Fruit fly (Drosophila melanogaster) whole organism, embryonic: ENCODE data around the gene CG13029.

ENCODE experiments used
- Blimp-1 ChIP-seq: fragments of 200-800 bp; sonication (Bioruptor generic); optimal IDR thresholded peaks from 3 replicates; lab custom pipeline; 2018; ENCODE audit warnings: missing biosample characterization, missing genetic modification characterization, mild to moderate bottlenecking, moderate library complexity, missing genetic modification reagents
- C15 ChIP-seq: fragments of 200-800 bp; sonication (Bioruptor generic); IDR thresholded peaks from 3 replicates; pipeline ENCODE4 v1.3.6; 2022; ENCODE audit warnings: missing biosample characterization, missing genetic modification characterization
- CG10147 ChIP-seq: fragments of 200-800 bp; sonication (Bioruptor generic); optimal IDR thresholded peaks from 2 replicates; lab custom pipeline; 2019; ENCODE audit warnings: missing biosample characterization, mild to moderate bottlenecking, missing genetic modification characterization, moderate library complexity
- CG10274 ChIP-seq: fragments of 200-800 bp; sonication (Bioruptor generic); optimal IDR thresholded peaks from 3 replicates; lab custom pipeline; 2017; ENCODE audit warnings: missing biosample characterization, mild to moderate bottlenecking, missing genetic modification characterization
- CG10979 ChIP-seq: fragments of 200-800 bp; sonication (Bioruptor generic); optimal IDR thresholded peaks from 2 replicates; lab custom pipeline; 2018; ENCODE audit warnings: missing biosample characterization, mild to moderate bottlenecking, missing genetic modification characterization, moderate library complexity
- CG12071 ChIP-seq: fragments of 200-800 bp; sonication (Bioruptor generic); optimal IDR thresholded peaks from 3 replicates; lab custom pipeline; 2018; ENCODE audit warnings: missing biosample characterization, mild to moderate bottlenecking, missing genetic modification characterization
- CG13296 ChIP-seq: fragments of 200-800 bp; sonication (Bioruptor generic); optimal IDR thresholded peaks from 3 replicates; lab custom pipeline; 2018; ENCODE audit warnings: missing biosample characterization, mild to moderate bottlenecking, missing genetic modification characterization
- CG14965 ChIP-seq: fragments of 200-800 bp; sonication (Bioruptor generic); optimal IDR thresholded peaks from 2 replicates; lab custom pipeline; 2016; ENCODE audit warnings: missing biosample characterization, missing genetic modification characterization, borderline replicate concordance
- CG1603 ChIP-seq: fragments of 200-800 bp; sonication (Bioruptor generic); optimal IDR thresholded peaks from 2 replicates; lab custom pipeline; 2019; ENCODE audit warnings: missing biosample characterization, mild to moderate bottlenecking, missing genetic modification characterization, moderate library complexity
- CG16779 ChIP-seq: fragments of 200-800 bp; sonication (Bioruptor generic); IDR thresholded peaks from 2 replicates; pipeline ENCODE4 v1.3.6; 2022; ENCODE audit warnings: missing biosample characterization, missing genetic modification characterization
- CG17186 ChIP-seq: fragments of 200-800 bp; sonication (Bioruptor generic); optimal IDR thresholded peaks from 3 replicates; lab custom pipeline; 2017; ENCODE audit warnings: missing biosample characterization, missing genetic modification reagents, missing genetic modification characterization
- CG17361 ChIP-seq: fragments of 200-800 bp; sonication (Bioruptor generic); IDR thresholded peaks from 3 replicates; pipeline ENCODE4 v1.3.6; 2022; ENCODE audit warnings: missing biosample characterization, missing genetic modification characterization
- CG17802 ChIP-seq: fragments of 200-800 bp; sonication (Bioruptor generic); optimal IDR thresholded peaks from 2 replicates; lab custom pipeline; 2018; ENCODE audit warnings: missing biosample characterization, mild to moderate bottlenecking, missing genetic modification characterization, moderate library complexity
- CG33557 ChIP-seq: fragments of 200-800 bp; sonication (Bioruptor generic); optimal IDR thresholded peaks from 2 replicates; lab custom pipeline; 2019; ENCODE audit warnings: missing biosample characterization, mild to moderate bottlenecking, missing genetic modification characterization, moderate library complexity
- CG34422 ChIP-seq: fragments of 200-800 bp; sonication (Bioruptor generic); IDR thresholded peaks from 3 replicates; pipeline ENCODE4 v1.3.6; 2022; ENCODE audit warnings: missing biosample characterization, missing genetic modification characterization
- CG3726 ChIP-seq: fragments of 200-800 bp; sonication (Bioruptor generic); IDR thresholded peaks from 3 replicates; pipeline ENCODE4, ENCODE4 v1.3.6; 2022; ENCODE audit warnings: missing biosample characterization, missing genetic modification characterization
- CG4360 ChIP-seq: fragments of 200-800 bp; sonication (Bioruptor generic); IDR thresholded peaks from 2 replicates; pipeline ENCODE4 v1.3.6; 2022; ENCODE audit warnings: missing biosample characterization, missing genetic modification characterization
- CG4854 ChIP-seq: fragments of 200-800 bp; sonication (Bioruptor generic); optimal IDR thresholded peaks from 2 replicates; lab custom pipeline; 2016; ENCODE audit warnings: missing biosample characterization, missing genetic modification characterization, inconsistent platforms
- CG7357 ChIP-seq: fragments of 200-800 bp; sonication (Bioruptor generic); IDR thresholded peaks from 3 replicates; pipeline ENCODE4 v1.3.6; 2022; ENCODE audit warnings: missing biosample characterization, missing genetic modification characterization
- CG8944 ChIP-seq: fragments of 200-800 bp; sonication (Bioruptor generic); optimal IDR thresholded peaks from 3 replicates; lab custom pipeline; 2016; ENCODE audit warnings: missing biosample characterization, missing genetic modification characterization
- CG9797 ChIP-seq: fragments of 200-800 bp; sonication (Bioruptor generic); optimal IDR thresholded peaks from 3 replicates; lab custom pipeline; 2018; ENCODE audit warnings: missing biosample characterization, mild to moderate bottlenecking, missing genetic modification characterization
- Drgx ChIP-seq: fragments of 200-800 bp; sonication (Bioruptor generic); IDR thresholded peaks from 2 replicates; pipeline ENCODE4 v1.3.6; 2022; ENCODE audit warnings: missing biosample characterization, missing genetic modification characterization
- Elba2 ChIP-seq: fragments of 200-800 bp; sonication (Bioruptor generic); optimal IDR thresholded peaks from 3 replicates; lab custom pipeline; 2016; ENCODE audit warnings: missing biosample characterization, missing genetic modification characterization
- Ets65A ChIP-seq: fragments of 200-800 bp; sonication (Bioruptor generic); peaks from one replicate; lab custom pipeline; 2016; ENCODE audit warnings: missing biosample characterization, missing genetic modification characterization
- Hmx ChIP-seq: fragments of 200-800 bp; sonication (Bioruptor generic); optimal IDR thresholded peaks from 2 replicates; lab custom pipeline; 2016; ENCODE audit warnings: missing biosample characterization, missing genetic modification characterization
- Lhr ChIP-seq: fragments of 200-800 bp; sonication (Bioruptor generic); optimal IDR thresholded peaks from 3 replicates; lab custom pipeline; 2017; ENCODE audit warnings: mild to moderate bottlenecking, missing biosample characterization, missing genetic modification reagents, missing genetic modification characterization
- MTF-1 ChIP-seq: fragments of 200-800 bp; sonication (Bioruptor generic); optimal IDR thresholded peaks from 2 replicates; lab custom pipeline; 2018; ENCODE audit warnings: missing biosample characterization, mild to moderate bottlenecking, missing genetic modification characterization, borderline replicate concordance
- Six4 ChIP-seq: fragments of 200-800 bp; sonication (Bioruptor generic); optimal IDR thresholded peaks from 2 replicates; lab custom pipeline; 2016; ENCODE audit warnings: missing biosample characterization, missing genetic modification characterization
- Trl ChIP-seq, 3 experiments: fragments of >200 bp in 2 of 3; fragments of 200-800 bp in 1 of 3; sonication (Bioruptor generic) in 1 of 3; optimal IDR thresholded peaks; 2 replicates in 1 of 3; 3 replicates in 2 of 3; lab custom pipeline; 2016 to 2017; ENCODE audit warnings: missing biosample characterization in 1 of 3, missing genetic modification characterization in 1 of 3
- ase ChIP-seq: fragments of 200-800 bp; sonication (Bioruptor generic); IDR thresholded peaks from 3 replicates; pipeline ENCODE4 v1.3.6; 2022; ENCODE audit warnings: missing biosample characterization, missing genetic modification characterization
- cg ChIP-seq: fragments of 200-800 bp; sonication (Bioruptor generic); optimal IDR thresholded peaks from 3 replicates; lab custom pipeline; 2019; ENCODE audit warnings: missing biosample characterization, mild to moderate bottlenecking, missing genetic modification characterization, moderate library complexity
- chm ChIP-seq: fragments of 200-800 bp; sonication (Bioruptor generic); IDR thresholded peaks from 2 replicates; pipeline ENCODE4 v1.3.6; 2022; ENCODE audit warnings: missing biosample characterization, missing genetic modification characterization
- cwo ChIP-seq: fragments of 200-800 bp; sonication (Bioruptor generic); optimal IDR thresholded peaks from 3 replicates; lab custom pipeline; 2017; ENCODE audit warnings: missing biosample characterization, missing genetic modification characterization, mild to moderate bottlenecking, moderate library complexity, missing genetic modification reagents
- exex ChIP-seq: fragments of 200-800 bp; sonication (Bioruptor generic); optimal IDR thresholded peaks from 4 replicates; lab custom pipeline; 2018; ENCODE audit warnings: missing biosample characterization, mild to moderate bottlenecking, missing genetic modification characterization, moderate library complexity
- gce ChIP-seq: fragments of 200-800 bp; sonication (Bioruptor generic); IDR thresholded peaks from 3 replicates; pipeline ENCODE4 v1.3.6; 2022; ENCODE audit warnings: missing biosample characterization, missing genetic modification characterization
- gro ChIP-seq: fragments of 200-800 bp; sonication (Bioruptor generic); optimal IDR thresholded peaks from 2 replicates; lab custom pipeline; 2016; ENCODE audit warnings: missing biosample characterization, missing genetic modification characterization
- kni ChIP-seq: fragments of 200-800 bp; sonication (Bioruptor generic); optimal IDR thresholded peaks from 3 replicates; lab custom pipeline; 2017; ENCODE audit warnings: mild to moderate bottlenecking, missing biosample characterization, missing genetic modification reagents, missing genetic modification characterization
- lov ChIP-seq, 2 experiments: fragments of 200-800 bp in 1 of 2; fragments of >200 bp in 1 of 2; sonication (Bioruptor generic) in 1 of 2; IDR thresholded peaks in 1 of 2; optimal IDR thresholded peaks in 1 of 2; 2 replicates in 1 of 2; 3 replicates in 1 of 2; pipeline versions ENCODE4 v1.3.6 to Lab custom; 2017 to 2022; ENCODE audit warnings: missing biosample characterization in 1 of 2, missing genetic modification characterization in 1 of 2
- mam ChIP-seq: fragments of 200-800 bp; sonication (Bioruptor generic); optimal IDR thresholded peaks from 3 replicates; lab custom pipeline; 2016; ENCODE audit warnings: missing biosample characterization, missing genetic modification characterization
- pan ChIP-seq, 4 experiments: fragments of >200 bp in 3 of 4; fragments of 200-800 bp in 1 of 4; sonication (Bioruptor generic) in 1 of 4; optimal IDR thresholded peaks in 3 of 4; IDR thresholded peaks in 1 of 4; 2 replicates each; pipeline versions ENCODE4 v1.3.6 to Lab custom; 2017 to 2022; ENCODE audit warnings: missing biosample characterization in 2 of 4, missing genetic modification characterization in 2 of 4, mixed read lengths in 1 of 4
- pfk ChIP-seq: fragments of 200-800 bp; sonication (Bioruptor generic); optimal IDR thresholded peaks from 2 replicates; lab custom pipeline; 2018; ENCODE audit warnings: missing biosample characterization, mild to moderate bottlenecking, missing genetic modification characterization, moderate library complexity
- pzg ChIP-seq: fragments of 200-800 bp; sonication (Bioruptor generic); optimal IDR thresholded peaks from 3 replicates; lab custom pipeline; 2018; ENCODE audit warnings: missing biosample characterization, mild to moderate bottlenecking, missing genetic modification characterization, moderate library complexity
- scrt ChIP-seq: fragments of 200-800 bp; sonication (Bioruptor generic); optimal IDR thresholded peaks from 2 replicates; lab custom pipeline; 2018; ENCODE audit warnings: missing biosample characterization, mild to moderate bottlenecking, missing genetic modification characterization, moderate library complexity
- sr ChIP-seq: fragments of 200-800 bp; sonication (Bioruptor generic); IDR thresholded peaks from 3 replicates; pipeline ENCODE4 v1.3.6; 2022; ENCODE audit warnings: missing biosample characterization, missing genetic modification characterization
- stwl ChIP-seq: fragments of 200-800 bp; sonication (Bioruptor generic); optimal IDR thresholded peaks from 3 replicates; lab custom pipeline; 2018; ENCODE audit warnings: missing biosample characterization, mild to moderate bottlenecking, missing genetic modification characterization, moderate library complexity
- sug ChIP-seq: fragments of 200-800 bp; optimal IDR thresholded peaks from 2 replicates; lab custom pipeline; 2019; ENCODE audit warnings: missing biosample characterization, mild to moderate bottlenecking, missing genetic modification characterization, moderate library complexity
- trem ChIP-seq: fragments of 200-800 bp; optimal IDR thresholded peaks from 3 replicates; lab custom pipeline; 2019; ENCODE audit warnings: missing biosample characterization, mild to moderate bottlenecking, missing genetic modification characterization, moderate library complexity

CG13029 gene

DNA sequence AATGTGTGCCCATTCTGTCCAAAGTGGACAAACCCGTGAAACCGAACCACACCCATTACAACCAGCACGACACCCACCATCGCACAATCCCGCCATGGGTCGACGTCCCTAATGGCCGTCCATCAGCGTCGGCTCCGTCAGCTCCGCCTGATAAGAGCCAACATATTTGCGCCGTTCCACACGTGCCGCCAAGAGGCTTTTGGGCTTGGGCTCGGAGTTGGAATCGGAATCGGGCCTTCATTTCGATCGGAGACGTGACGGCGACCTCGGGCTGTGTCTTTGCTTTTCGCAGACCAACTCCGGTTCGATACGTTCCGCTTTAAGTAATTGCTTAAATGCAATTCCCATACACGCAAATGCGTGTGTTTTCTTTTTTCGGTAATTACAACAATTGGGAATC lies 5.1 kb upstream of the CG13029 start:
- no peak for TF ChIP-seq CG13296 (GFP tag; lab: Kevin White, UChicago)
- peak; percentile 14; the same call in 1 of the 3 replicates for TF ChIP-seq CG34422 (GFP tag; lab: Robert Waterston, UW)
- no peak for TF ChIP-seq ase
- TF ChIP-seq Blimp-1 (GFP tag; lab: Kevin White, UChicago): no peak
- peak; percentile 88 for TF ChIP-seq cwo
- TF ChIP-seq CG3726 (GFP tag; lab: Robert Waterston, UW): no peak
- TF ChIP-seq pan (optimal IDR thresholded peaks at IDR 0.05; lab: Kevin White, UChicago): no peak
- no peak for TF ChIP-seq pan (GFP tag; optimal IDR thresholded peaks at IDR 0.05 in 1 of 2, IDR thresholded peaks at IDR 0.05 in 1 of 2)
- TF ChIP-seq chm (GFP tag; lab: Robert Waterston, UW): no peak
- 0 out of 3 replicates have a peak, but pooled peaks have one; percentile 6 for TF ChIP-seq sr (GFP tag; lab: Robert Waterston, UW)
- TF ChIP-seq cg: no peak
- TF ChIP-seq CG8944 (GFP tag; lab: Kevin White, UChicago): no peak
- peak; percentile 54 for TF ChIP-seq Ets65A (GFP tag; lab: Kevin White, UChicago)
- TF ChIP-seq exex: no peak
- peak; percentile 47; the same call in 1 of the 2 replicates for TF ChIP-seq CG16779 (GFP tag; lab: Robert Waterston, UW)
- no peak for TF ChIP-seq C15
- no peak for TF ChIP-seq CG12071 (GFP tag; lab: Kevin White, UChicago)
- TF ChIP-seq lov (optimal IDR thresholded peaks at IDR 0.05; lab: Kevin White, UChicago): no peak
- 0 out of 3 replicates have a peak, but pooled peaks have one; percentile 39 for TF ChIP-seq lov (GFP tag; IDR thresholded peaks at IDR 0.05; lab: Robert Waterston, UW)
- TF ChIP-seq CG4854 (GFP tag; lab: Kevin White, UChicago): no peak
- no peak for TF ChIP-seq stwl (tag; lab: Kevin White, UChicago)
- TF ChIP-seq kni: peak; percentile 48
- no peak for TF ChIP-seq pfk (GFP tag; lab: Kevin White, UChicago)
- peak; percentile 24 for TF ChIP-seq sug (tag; lab: Kevin White, UChicago)
- TF ChIP-seq CG10979: no peak
- TF ChIP-seq scrt (GFP tag; lab: Kevin White, UChicago): no peak
- no peak for TF ChIP-seq CG10147
- TF ChIP-seq mam (GFP tag; lab: Kevin White, UChicago): no peak
- TF ChIP-seq gce (GFP tag; lab: Robert Waterston, UW): no peak
- no peak for TF ChIP-seq CG33557 (GFP tag; lab: Kevin White, UChicago)

DNA sequence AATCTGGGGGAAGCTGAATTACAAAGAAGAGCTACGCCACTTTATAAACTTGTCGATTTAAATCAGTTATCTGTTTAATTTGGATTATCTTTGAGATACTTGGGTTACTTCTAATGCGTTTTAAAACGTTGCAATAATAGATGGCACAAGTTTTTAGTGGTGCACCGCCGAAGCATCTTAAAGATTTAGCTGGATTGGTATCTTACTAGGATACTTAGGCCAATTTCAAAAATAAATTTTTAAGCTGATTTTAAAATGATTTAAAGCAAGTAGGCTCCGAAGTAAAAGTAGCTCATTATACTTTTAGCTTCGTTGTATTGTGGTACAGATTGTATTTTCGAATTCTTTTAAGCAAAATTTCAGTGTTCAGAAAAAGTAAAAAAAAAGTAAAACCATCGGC lies 1.6 kb upstream of the CG13029 start, which contains the start of gene sinah:
Gene sinah (plus strand): TSS at position 301 of the 400 bp plus-strand sequence.
- TF ChIP-seq CG4360: no peak
- TF ChIP-seq MTF-1 (GFP tag; lab: Kevin White, UChicago): no peak
- TF ChIP-seq CG10274 (GFP tag; lab: Kevin White, UChicago): no peak
- TF ChIP-seq CG3726 (GFP tag; lab: Robert Waterston, UW): no peak
- TF ChIP-seq gro: no peak
- no peak for TF ChIP-seq Elba2 (GFP tag; lab: Kevin White, UChicago)
- no peak for TF ChIP-seq trem (tag; lab: Kevin White, UChicago)
- no peak for TF ChIP-seq Trl (optimal IDR thresholded peaks at IDR 0.05; lab: Kevin White, UChicago)
- no peak for TF ChIP-seq Trl (GFP tag; optimal IDR thresholded peaks at IDR 0.05; lab: Kevin White, UChicago)

DNA sequence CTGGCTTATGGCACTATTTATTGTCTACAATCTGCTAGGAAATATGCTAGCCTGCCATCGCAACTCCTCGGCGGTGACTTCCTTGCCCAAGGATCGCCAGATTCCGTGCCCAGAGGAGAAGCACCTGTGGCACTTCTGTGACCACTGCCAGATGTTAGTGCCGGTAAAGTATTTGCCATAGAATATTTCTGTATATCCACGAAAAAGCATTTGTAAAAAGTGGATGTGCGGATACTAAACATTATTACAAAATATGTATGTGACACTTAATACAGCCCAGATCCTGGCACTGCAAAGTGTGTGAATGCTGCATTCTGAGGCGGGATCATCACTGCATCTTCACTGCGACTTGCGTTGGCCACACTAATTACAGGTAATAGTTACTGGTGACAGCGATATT lies 457 bp downstream of the CG13029 start:
- TF ChIP-seq CG17186 (GFP tag; lab: Kevin White, UChicago) (peak; percentile 6), CG14965 (GFP tag; lab: Kevin White, UChicago) (no peak), CG17802 (tag; lab: Kevin White, UChicago) (peak; percentile 63), stwl (tag; lab: Kevin White, UChicago) (peak; percentile 74), Hmx (GFP tag; lab: Kevin White, UChicago) (no peak), Six4 (GFP tag; lab: Kevin White, UChicago) (no peak), Drgx (GFP tag; lab: Robert Waterston, UW) (no peak), pzg (peak; percentile 4), CG1603 (tag; lab: Kevin White, UChicago) (peak; percentile 62), CG9797 (GFP tag; lab: Kevin White, UChicago) (peak; percentile 54), CG16779 (GFP tag; lab: Robert Waterston, UW) (no peak), CG17361 (0 out of 3 replicates have a peak, but pooled peaks have one; percentile 27), CG7357 (GFP tag; lab: Robert Waterston, UW) (peak; percentile 69; the same call in 1 of the 3 replicates), Lhr (GFP tag; lab: Kevin White, UChicago) (peak; percentile 11)
